1 fruit fly cellular context compared by ENCODE assay signal in genomic region chr3L:16172809-16173276, dm6.
TF ChIP-seq lines count a peak whose summit lies in the region.

No protein-coding gene starts in this region.

TF ChIP-seq in whole organism, embryonic, 481 proteins besides CTCF, POLR2A, EP300 and RAD21 (continued from another document and continues in another):
- TF ChIP-seq BEAF-32 (GFP tag; optimal IDR thresholded peaks at IDR 0.05; lab: Kevin White, UChicago) (no peak), CG8281 (tag; optimal IDR thresholded peaks at IDR 0.05; lab: Kevin White, UChicago) (no peak), pb (GFP tag; optimal IDR thresholded peaks at IDR 0.05; lab: Kevin White, UChicago) (no peak), Atf-2 (GFP tag; optimal IDR thresholded peaks at IDR 0.05; lab: Kevin White, UChicago) (no peak), nau (GFP tag; optimal IDR thresholded peaks at IDR 0.05; lab: Kevin White, UChicago) (no peak), CG8359 (GFP tag; optimal IDR thresholded peaks at IDR 0.05; lab: Kevin White, UChicago; ENCODE audit: borderline replicate concordance) (no peak), CG2199 (GFP tag; IDR thresholded peaks at IDR 0.05; lab: Robert Waterston, UW) (no peak), ftz-f1 (GFP tag; optimal IDR thresholded peaks at IDR 0.05; lab: Kevin White, UChicago) (no peak), stwl (tag; optimal IDR thresholded peaks at IDR 0.05; lab: Kevin White, UChicago) (no peak), ase (GFP tag; IDR thresholded peaks at IDR 0.05; lab: Robert Waterston, UW) (no peak), E2f2 (GFP tag; IDR thresholded peaks at IDR 0.05; lab: Robert Waterston, UW) (no peak), Dfd (GFP tag; optimal IDR thresholded peaks at IDR 0.05; lab: Kevin White, UChicago) (no peak), gcm (GFP tag; optimal IDR thresholded peaks at IDR 0.05; lab: Kevin White, UChicago) (no peak), CG3847 (GFP tag; IDR thresholded peaks at IDR 0.05; lab: Robert Waterston, UW) (no peak), chif (GFP tag; optimal IDR thresholded peaks at IDR 0.05; lab: Kevin White, UChicago) (no peak), grau (tag; optimal IDR thresholded peaks at IDR 0.05; lab: Kevin White, UChicago) (peak; percentile 59), CG7357 (GFP tag; IDR thresholded peaks at IDR 0.05; lab: Robert Waterston, UW) (no peak), CG33213 (GFP tag; optimal IDR thresholded peaks at IDR 0.05; lab: Kevin White, UChicago) (no peak), CG17802 (tag; optimal IDR thresholded peaks at IDR 0.05; lab: Kevin White, UChicago) (no peak), CG10565 (GFP tag; optimal IDR thresholded peaks at IDR 0.05; lab: Kevin White, UChicago) (no peak), sisA (GFP tag; IDR thresholded peaks at IDR 0.05; lab: Robert Waterston, UW) (no peak), run (tag; optimal IDR thresholded peaks at IDR 0.05; lab: Kevin White, UChicago) (no peak), H15 (GFP tag; IDR thresholded peaks at IDR 0.05; lab: Robert Waterston, UW) (no peak), CG2889 (GFP tag; IDR thresholded peaks at IDR 0.05; lab: Robert Waterston, UW) (no peak), pum (GFP tag; optimal IDR thresholded peaks at IDR 0.05; lab: Kevin White, UChicago) (no peak), emc (GFP tag; optimal IDR thresholded peaks at IDR 0.05; lab: Kevin White, UChicago) (no peak), CG13424 (tag; optimal IDR thresholded peaks at IDR 0.05; lab: Kevin White, UChicago) (peak; percentile 54), hkb (optimal IDR thresholded peaks at IDR 0.05; lab: Kevin White, UChicago) (no peak), hkb (GFP tag; IDR thresholded peaks at IDR 0.05; lab: Robert Waterston, UW) (no peak), CG8388 (GFP tag; optimal IDR thresholded peaks at IDR 0.05; lab: Kevin White, UChicago) (peak; percentile 23), Drgx (GFP tag; IDR thresholded peaks at IDR 0.05; lab: Robert Waterston, UW) (no peak), ci (GFP tag; IDR thresholded peaks at IDR 0.05; lab: Robert Waterston, UW) (no peak), chinmo (GFP tag; IDR thresholded peaks at IDR 0.05; lab: Robert Waterston, UW; ENCODE audit: partially characterized antibody) (no peak), Spps (tag; optimal IDR thresholded peaks at IDR 0.05; lab: Kevin White, UChicago) (no peak), CG1024 (GFP tag; IDR thresholded peaks at IDR 0.05; lab: Robert Waterston, UW) (no peak), CG15073 (GFP tag; optimal IDR thresholded peaks at IDR 0.05; lab: Kevin White, UChicago) (no peak), CG6689 (GFP tag; IDR thresholded peaks at IDR 0.05; lab: Robert Waterston, UW) (no peak), CG2116 (GFP tag; optimal IDR thresholded peaks at IDR 0.05; lab: Kevin White, UChicago) (no peak), ro (GFP tag; IDR thresholded peaks at IDR 0.05; lab: Robert Waterston, UW) (no peak), scrt (GFP tag; optimal IDR thresholded peaks at IDR 0.05; lab: Kevin White, UChicago) (no peak), CG5180 (GFP tag; optimal IDR thresholded peaks at IDR 0.05; lab: Kevin White, UChicago) (peak; percentile 2), klu (GFP tag; IDR thresholded peaks at IDR 0.05; lab: Robert Waterston, UW) (no peak), CG16863 (GFP tag; optimal IDR thresholded peaks at IDR 0.05; lab: Kevin White, UChicago) (no peak), usp (GFP tag; optimal IDR thresholded peaks at IDR 0.05; lab: Kevin White, UChicago) (no peak), otp (GFP tag; IDR thresholded peaks at IDR 0.05; lab: Robert Waterston, UW) (no peak), hbn (GFP tag; IDR thresholded peaks at IDR 0.05; lab: Robert Waterston, UW; ENCODE audit: partially characterized antibody) (no peak), CG10959 (GFP tag; IDR thresholded peaks at IDR 0.05; lab: Robert Waterston, UW) (no peak), lmd (GFP tag; IDR thresholded peaks at IDR 0.05; lab: Robert Waterston, UW) (no peak), CG12104 (GFP tag; optimal IDR thresholded peaks at IDR 0.05; lab: Kevin White, UChicago) (peak; percentile 6), Elba2 (GFP tag; optimal IDR thresholded peaks at IDR 0.05; lab: Kevin White, UChicago) (no peak), CG7556 (GFP tag; optimal IDR thresholded peaks at IDR 0.05; lab: Kevin White, UChicago) (peak; percentile 83), Opbp (GFP tag; IDR thresholded peaks at IDR 0.05; lab: Robert Waterston, UW; ENCODE audit: partially characterized antibody) (no peak), repo (GFP tag; optimal IDR thresholded peaks at IDR 0.05; lab: Kevin White, UChicago) (no peak), CG18599 (GFP tag; optimal IDR thresholded peaks at IDR 0.05; lab: Kevin White, UChicago) (peak; percentile 44), CG16779 (GFP tag; IDR thresholded peaks at IDR 0.05; lab: Robert Waterston, UW) (no peak), nmo (GFP tag; optimal IDR thresholded peaks at IDR 0.05; lab: Kevin White, UChicago) (peak; percentile 70), CG6683 (GFP tag; optimal IDR thresholded peaks at IDR 0.05; lab: Kevin White, UChicago) (peak; percentile 1), CG4707 (GFP tag; optimal IDR thresholded peaks at IDR 0.05; lab: Kevin White, UChicago) (no peak), her (GFP tag; optimal IDR thresholded peaks at IDR 0.05; lab: Kevin White, UChicago) (no peak), CG10979 (tag; optimal IDR thresholded peaks at IDR 0.05; lab: Kevin White, UChicago) (peak; percentile 54), CG34224 (GFP tag; IDR thresholded peaks at IDR 0.05; lab: Robert Waterston, UW; ENCODE audit: partially characterized antibody) (no peak), CG13287 (GFP tag; IDR thresholded peaks at IDR 0.05; lab: Robert Waterston, UW; ENCODE audit: partially characterized antibody) (no peak), CG3838 (GFP tag; optimal IDR thresholded peaks at IDR 0.05; lab: Kevin White, UChicago) (no peak), NfI (GFP tag; optimal IDR thresholded peaks at IDR 0.05; lab: Kevin White, UChicago) (no peak), CG31224 (GFP tag; IDR thresholded peaks at IDR 0.05; lab: Robert Waterston, UW) (no peak), ranshi (GFP tag; IDR thresholded peaks at IDR 0.05; lab: Robert Waterston, UW) (no peak), CG5245 (GFP tag; optimal IDR thresholded peaks at IDR 0.05; lab: Kevin White, UChicago) (no peak), ac (GFP tag; optimal IDR thresholded peaks at IDR 0.05; lab: Kevin White, UChicago) (no peak), so (GFP tag; IDR thresholded peaks at IDR 0.05; lab: Robert Waterston, UW) (no peak), CG32532 (GFP tag; IDR thresholded peaks at IDR 0.05; lab: Robert Waterston, UW) (no peak), insv (GFP tag; optimal IDR thresholded peaks at IDR 0.05; lab: Kevin White, UChicago) (no peak), Dbx (GFP tag; IDR thresholded peaks at IDR 0.05; lab: Robert Waterston, UW) (no peak), Pdp1 (GFP tag; optimal IDR thresholded peaks at IDR 0.05; lab: Kevin White, UChicago) (no peak), Awh (GFP tag; IDR thresholded peaks at IDR 0.05; lab: Robert Waterston, UW) (no peak), vvl (GFP tag; IDR thresholded peaks at IDR 0.05; lab: Robert Waterston, UW) (no peak), CG8765 (GFP tag; IDR thresholded peaks at IDR 0.05; lab: Robert Waterston, UW) (no peak), CG11085 (GFP tag; IDR thresholded peaks at IDR 0.05; lab: Robert Waterston, UW) (no peak), CG10321 (GFP tag; IDR thresholded peaks at IDR 0.05; lab: Robert Waterston, UW) (no peak), CG8944 (GFP tag; optimal IDR thresholded peaks at IDR 0.05; lab: Kevin White, UChicago) (no peak), ind (GFP tag; optimal IDR thresholded peaks at IDR 0.05; lab: Kevin White, UChicago) (no peak), CG6765 (GFP tag; optimal IDR thresholded peaks at IDR 0.05; lab: Kevin White, UChicago) (peak; percentile 16), zfh2 (GFP tag; optimal IDR thresholded peaks at IDR 0.05; lab: Kevin White, UChicago) (no peak), Nf-YC (tag; optimal IDR thresholded peaks at IDR 0.05; lab: Kevin White, UChicago) (peak; percentile 6), Mrtf (GFP tag; IDR thresholded peaks at IDR 0.05; lab: Robert Waterston, UW) (no peak), vnd (GFP tag; IDR thresholded peaks at IDR 0.05; lab: Robert Waterston, UW; ENCODE audit: partially characterized antibody) (no peak), CG3163 (GFP tag; optimal IDR thresholded peaks at IDR 0.05; lab: Kevin White, UChicago) (no peak), fd96Cb (tag; optimal IDR thresholded peaks at IDR 0.05; lab: Kevin White, UChicago) (peak; percentile 14), B-H2 (GFP tag; optimal IDR thresholded peaks at IDR 0.05; lab: Kevin White, UChicago) (no peak), CG8089 (GFP tag; optimal IDR thresholded peaks at IDR 0.05; lab: Kevin White, UChicago) (no peak), Nf-YB (GFP tag; optimal IDR thresholded peaks at IDR 0.05; lab: Kevin White, UChicago) (peak; percentile 12), trem (tag; optimal IDR thresholded peaks at IDR 0.05; lab: Kevin White, UChicago) (peak; percentile 13), ham (GFP tag; IDR thresholded peaks at IDR 0.05; lab: Robert Waterston, UW) (no peak), trh (GFP tag; optimal IDR thresholded peaks at IDR 0.05; lab: Kevin White, UChicago) (no peak), dysf (GFP tag; IDR thresholded peaks at IDR 0.05; lab: Robert Waterston, UW) (0 out of 3 replicates have a peak, but pooled peaks have one; percentile 27), HLH3B (GFP tag; IDR thresholded peaks at IDR 0.05; lab: Robert Waterston, UW) (no peak), CG10267 (tag; optimal IDR thresholded peaks at IDR 0.05; lab: Kevin White, UChicago) (peak; percentile 20), CoRest (tag; optimal IDR thresholded peaks at IDR 0.05; lab: Kevin White, UChicago) (peak; percentile 68), CG7839 (tag; optimal IDR thresholded peaks at IDR 0.05; lab: Kevin White, UChicago) (peak; percentile 61), CG10462 (GFP tag; optimal IDR thresholded peaks at IDR 0.05; lab: Kevin White, UChicago) (no peak), CG16815 (GFP tag; optimal IDR thresholded peaks at IDR 0.05; lab: Kevin White, UChicago) (no peak), CG12769 (tag; optimal IDR thresholded peaks at IDR 0.05; lab: Kevin White, UChicago) (no peak), nom (GFP tag; optimal IDR thresholded peaks at IDR 0.05; lab: Kevin White, UChicago) (peak; percentile 13), tin (GFP tag; optimal IDR thresholded peaks at IDR 0.05; lab: Kevin White, UChicago) (no peak), CG12155 (GFP tag; optimal IDR thresholded peaks at IDR 0.05; lab: Kevin White, UChicago) (no peak), exex (tag; optimal IDR thresholded peaks at IDR 0.05; lab: Kevin White, UChicago) (no peak), ara (GFP tag; IDR thresholded peaks at IDR 0.05; lab: Robert Waterston, UW) (no peak), CG4730 (GFP tag; IDR thresholded peaks at IDR 0.05; lab: Robert Waterston, UW) (no peak), Ets65A (GFP tag; lab: Kevin White, UChicago) (peak; percentile 2), CG18011 (GFP tag; optimal IDR thresholded peaks at IDR 0.05; lab: Kevin White, UChicago) (no peak), D19A (tag; optimal IDR thresholded peaks at IDR 0.05; lab: Kevin White, UChicago) (peak; percentile 21), zfh1 (GFP tag; IDR thresholded peaks at IDR 0.05; lab: Robert Waterston, UW) (no peak), CG2129 (GFP tag; IDR thresholded peaks at IDR 0.05; lab: Robert Waterston, UW; ENCODE audit: partially characterized antibody) (no peak), CG18476 (GFP tag; optimal IDR thresholded peaks at IDR 0.05; lab: Kevin White, UChicago) (no peak), ewg (GFP tag; optimal IDR thresholded peaks at IDR 0.05; lab: Kevin White, UChicago) (peak; percentile 3), Lim3 (GFP tag; IDR thresholded peaks at IDR 0.05; lab: Robert Waterston, UW) (no peak), CG34376 (GFP tag; optimal IDR thresholded peaks at IDR 0.05; lab: Kevin White, UChicago) (no peak), CG15479 (GFP tag; optimal IDR thresholded peaks at IDR 0.05; lab: Kevin White, UChicago) (no peak), CG12219 (GFP tag; optimal IDR thresholded peaks at IDR 0.05; lab: Kevin White, UChicago) (no peak), crol (GFP tag; IDR thresholded peaks at IDR 0.05; lab: Robert Waterston, UW) (no peak), Sry-β (GFP tag; optimal IDR thresholded peaks at IDR 0.05; lab: Kevin White, UChicago) (no peak), wor (GFP tag; IDR thresholded peaks at IDR 0.05; lab: Robert Waterston, UW) (no peak), unpg (GFP tag; optimal IDR thresholded peaks at IDR 0.05; lab: Kevin White, UChicago) (peak; percentile 17), org-1 (GFP tag; optimal IDR thresholded peaks at IDR 0.05; lab: Kevin White, UChicago) (peak; percentile 26), croc (GFP tag; conservative IDR thresholded peaks at IDR 0.05; lab: Robert Waterston, UW) (no peak), bsh (GFP tag; optimal IDR thresholded peaks at IDR 0.05; lab: Kevin White, UChicago) (peak; percentile 25 to 40), pfk (GFP tag; optimal IDR thresholded peaks at IDR 0.05; lab: Kevin White, UChicago) (no peak), sug (tag; optimal IDR thresholded peaks at IDR 0.05; lab: Kevin White, UChicago) (no peak), CG16813 (GFP tag; IDR thresholded peaks at IDR 0.05; lab: Robert Waterston, UW; ENCODE audit: partially characterized antibody) (no peak), odd (GFP tag; optimal IDR thresholded peaks at IDR 0.05; lab: Kevin White, UChicago) (peak; percentile 31), mld (GFP tag; IDR thresholded peaks at IDR 0.05; lab: Robert Waterston, UW; ENCODE audit: partially characterized antibody) (no peak), Usf (GFP tag; optimal IDR thresholded peaks at IDR 0.05; lab: Kevin White, UChicago) (no peak), Hey (tag; optimal IDR thresholded peaks at IDR 0.05; lab: Kevin White, UChicago) (no peak), YL-1 (GFP tag; optimal IDR thresholded peaks at IDR 0.05; lab: Kevin White, UChicago) (no peak), CG1792 (GFP tag; optimal IDR thresholded peaks at IDR 0.05; lab: Kevin White, UChicago) (no peak), CG17385 (GFP tag; optimal IDR thresholded peaks at IDR 0.05; lab: Kevin White, UChicago) (peak; percentile 35), CG17912 (GFP tag; optimal IDR thresholded peaks at IDR 0.05; lab: Kevin White, UChicago) (no peak), bab2 (GFP tag; optimal IDR thresholded peaks at IDR 0.05; lab: Kevin White, UChicago) (no peak), CG8924 (tag; optimal IDR thresholded peaks at IDR 0.05; lab: Kevin White, UChicago) (peak; percentile 46), az2 (GFP tag; optimal IDR thresholded peaks at IDR 0.05; lab: Kevin White, UChicago) (peak; percentile 18), p53 (GFP tag; optimal IDR thresholded peaks at IDR 0.05; lab: Kevin White, UChicago) (no peak)
